Worm (Caenorhabditis elegans) whole organism, L4 larva: ENCODE results near the gene T24C12.1.
A peak's percentile ranks its signal among the peaks of the same experiment; 100 is the strongest.

Source experiments
- D1046.2 ChIP-seq: fragments of 200-800 bp; sonication (Bioruptor generic); IDR thresholded peaks from 2 replicates; pipeline ENCODE4 v1.3.6; 2022; ENCODE audit warnings: missing genetic modification characterization, missing compliant biosample characterization
- F10B5.3 ChIP-seq: sonication (generic microtip); optimal IDR thresholded peaks from 2 replicates; lab custom pipeline; 2016; ENCODE audit warnings: mild to moderate bottlenecking, missing genetic modification characterization, missing compliant biosample characterization
- F49E8.2 ChIP-seq: sonication (generic microtip); optimal IDR thresholded peaks from 2 replicates; lab custom pipeline; 2016; ENCODE audit warnings: missing compliant biosample characterization, mild to moderate bottlenecking, missing genetic modification characterization, borderline replicate concordance
- T20F7.1 ChIP-seq: fragments of 200-800 bp; sonication (Bioruptor generic); optimal IDR thresholded peaks from 2 replicates; lab custom pipeline; 2018; ENCODE audit warnings: mild to moderate bottlenecking, missing genetic modification characterization, missing compliant biosample characterization
- Y105C5A.15 ChIP-seq: fragments of 200-800 bp; sonication (Bioruptor generic); IDR thresholded peaks from 2 replicates; pipeline ENCODE4 v1.3.6; 2022; ENCODE audit warnings: missing genetic modification characterization, missing compliant biosample characterization
- Y5F2A.4 ChIP-seq: fragments of 200-800 bp; sonication (Bioruptor generic); optimal IDR thresholded peaks from 2 replicates; lab custom pipeline; 2018; ENCODE audit warnings: mild to moderate bottlenecking, missing genetic modification characterization, missing compliant biosample characterization
- Y75B8A.6 ChIP-seq: fragments of 200-800 bp; sonication (Bioruptor generic); IDR thresholded peaks from 2 replicates; pipeline ENCODE4 v1.3.6; 2022; ENCODE audit warnings: missing genetic modification reagents, missing genetic modification characterization, missing compliant biosample characterization
- ZK546.5 ChIP-seq, 2 experiments: sonication (generic microtip); optimal IDR thresholded peaks; 2 replicates each; lab custom pipeline; 2017; ENCODE audit warnings: missing biosample characterization in 2 of 2, missing genetic modification characterization in 2 of 2
- aha-1 ChIP-seq: fragments of 150-350 bp; peaks from one replicate; lab custom pipeline; 2014; ENCODE audit warnings: missing biosample characterization, missing genetic modification characterization
- aly-2 ChIP-seq: sonication (generic microtip); optimal IDR thresholded peaks from 2 replicates; lab custom pipeline; 2018; ENCODE audit warnings: missing biosample characterization, missing genetic modification characterization
- arid-1 ChIP-seq: fragments of 200-800 bp; sonication (Bioruptor generic); conservative IDR thresholded peaks from 2 replicates; pipeline ENCODE4 v1.3.6; 2022; ENCODE audit warnings: missing genetic modification reagents, missing genetic modification characterization, missing compliant biosample characterization
- attf-4 ChIP-seq: sonication (generic microtip); optimal IDR thresholded peaks from 3 replicates; lab custom pipeline; 2017; ENCODE audit warnings: missing biosample characterization, missing genetic modification characterization
- ceh-28 ChIP-seq: fragments of 150-350 bp; optimal IDR thresholded peaks from 2 replicates; lab custom pipeline; 2014; ENCODE audit warnings: missing biosample characterization, missing genetic modification reagents, missing genetic modification characterization
- ceh-32 ChIP-seq: sonication (generic microtip); optimal IDR thresholded peaks from 2 replicates; lab custom pipeline; 2016; ENCODE audit warnings: mild to moderate bottlenecking, missing genetic modification characterization, missing compliant biosample characterization; ENCODE audit not compliant: poor library complexity
- ceh-44 ChIP-seq: fragments of 200-800 bp; sonication (Bioruptor generic); IDR thresholded peaks from 2 replicates; pipeline ENCODE4 v1.3.6; 2022; ENCODE audit warnings: missing genetic modification reagents, missing genetic modification characterization, missing compliant biosample characterization
- ceh-62 ChIP-seq: sonication (generic microtip); optimal IDR thresholded peaks from 2 replicates; lab custom pipeline; 2017; ENCODE audit warnings: missing biosample characterization, missing genetic modification characterization
- ceh-82 ChIP-seq: sonication (generic microtip); optimal IDR thresholded peaks from 2 replicates; lab custom pipeline; 2017; ENCODE audit warnings: missing biosample characterization, missing genetic modification characterization
- ctbp-1 ChIP-seq: fragments of 200-800 bp; sonication (Bioruptor generic); IDR thresholded peaks from 2 replicates; pipeline ENCODE4 v1.3.6; 2022; ENCODE audit warnings: missing genetic modification reagents, missing genetic modification characterization, missing compliant biosample characterization
- daf-19 ChIP-seq: fragments of 200-800 bp; sonication (Bioruptor generic); conservative IDR thresholded peaks from 2 replicates; pipeline ENCODE4 v1.3.6; 2022; ENCODE audit warnings: missing genetic modification characterization, missing compliant biosample characterization
- daf-8 ChIP-seq: fragments of 200-800 bp; sonication (Bioruptor generic); IDR thresholded peaks from 2 replicates; pipeline ENCODE4 v1.3.6; 2022; ENCODE audit warnings: missing genetic modification characterization, missing compliant biosample characterization
- dmd-6 ChIP-seq: fragments of 200-800 bp; sonication (Bioruptor generic); IDR thresholded peaks from 2 replicates; pipeline ENCODE4 v1.3.6; 2022; ENCODE audit warnings: missing genetic modification reagents, missing genetic modification characterization, missing compliant biosample characterization
- dmd-8 ChIP-seq: fragments of 200-800 bp; sonication (Bioruptor generic); IDR thresholded peaks from 2 replicates; pipeline ENCODE4 v1.3.6; 2022; ENCODE audit warnings: missing genetic modification characterization, missing compliant biosample characterization
- dmd-9 ChIP-seq: fragments of 200-800 bp; sonication (Bioruptor generic); IDR thresholded peaks from 2 replicates; pipeline ENCODE4 v1.3.6; 2022; ENCODE audit warnings: missing genetic modification reagents, missing genetic modification characterization, missing compliant biosample characterization
- dve-1 ChIP-seq: sonication (generic microtip); optimal IDR thresholded peaks from 2 replicates; lab custom pipeline; 2017; ENCODE audit warnings: antibody characterized with exemption, mild to moderate bottlenecking, missing genetic modification characterization, missing compliant biosample characterization; ENCODE audit not compliant: insufficient read depth
- fos-1 ChIP-seq: fragments of 150-350 bp; optimal IDR thresholded peaks from 2 replicates; lab custom pipeline; 2014; ENCODE audit warnings: missing biosample characterization, missing genetic modification characterization
- hlh-30 ChIP-seq: sonication (generic microtip); optimal IDR thresholded peaks from 2 replicates; lab custom pipeline; 2017; ENCODE audit warnings: antibody characterized with exemption, mild to moderate bottlenecking, missing genetic modification characterization, missing compliant biosample characterization; ENCODE audit not compliant: insufficient read depth
- lim-7 ChIP-seq: fragments of 200-800 bp; sonication (Bioruptor generic); IDR thresholded peaks from 2 replicates; pipeline ENCODE4 v1.3.6; 2022; ENCODE audit warnings: missing genetic modification characterization, missing compliant biosample characterization
- lin-13 ChIP-seq: fragments of 150-350 bp; optimal IDR thresholded peaks from 2 replicates; lab custom pipeline; 2014; ENCODE audit warnings: missing biosample characterization, missing genetic modification reagents, missing genetic modification characterization
- lin-38 ChIP-seq: fragments of 200-800 bp; sonication (Bioruptor generic); IDR thresholded peaks from 2 replicates; pipeline ENCODE4 v1.3.6; 2022; ENCODE audit warnings: missing genetic modification reagents, missing genetic modification characterization, missing compliant biosample characterization
- lin-39 ChIP-seq: fragments of 150-350 bp; optimal IDR thresholded peaks from 2 replicates; lab custom pipeline; 2014; ENCODE audit warnings: missing biosample characterization, missing genetic modification reagents, missing genetic modification characterization
- lsy-2 ChIP-seq, 2 experiments: fragments of 150-350 bp in 1 of 2; sonication (generic microtip) in 1 of 2; optimal IDR thresholded peaks; 2 replicates each; lab custom pipeline; 2014 to 2017; ENCODE audit warnings: missing biosample characterization in 2 of 2, missing genetic modification characterization in 2 of 2
- mdl-1 ChIP-seq, 2 experiments: fragments of 150-350 bp in 1 of 2; sonication (generic microtip) in 1 of 2; optimal IDR thresholded peaks; 2 replicates each; lab custom pipeline; 2014 to 2017; ENCODE audit warnings: missing biosample characterization in 2 of 2, missing genetic modification characterization in 2 of 2
- nhr-102 ChIP-seq: sonication (generic microtip); optimal IDR thresholded peaks from 2 replicates; lab custom pipeline; 2016; ENCODE audit warnings: mild to moderate bottlenecking, missing genetic modification characterization, moderate library complexity, missing compliant biosample characterization
- nhr-111 ChIP-seq: fragments of 200-800 bp; sonication (Bioruptor generic); optimal IDR thresholded peaks from 2 replicates; lab custom pipeline; 2018; ENCODE audit warnings: mild to moderate bottlenecking, missing genetic modification characterization, missing compliant biosample characterization
- nhr-28 ChIP-seq: fragments of 150-350 bp; optimal IDR thresholded peaks from 2 replicates; lab custom pipeline; 2014; ENCODE audit warnings: missing biosample characterization, missing genetic modification characterization
- nhr-48 ChIP-seq: sonication (generic microtip); optimal IDR thresholded peaks from 2 replicates; lab custom pipeline; 2016; ENCODE audit warnings: mild to moderate bottlenecking, missing genetic modification characterization, missing compliant biosample characterization
- nhr-6 ChIP-seq: fragments of 150-350 bp; optimal IDR thresholded peaks from 2 replicates; lab custom pipeline; 2014; ENCODE audit warnings: missing biosample characterization, missing genetic modification characterization
- saeg-2 ChIP-seq: fragments of 200-800 bp; sonication (Bioruptor generic); IDR thresholded peaks from 2 replicates; pipeline ENCODE4 v1.3.6; 2022; ENCODE audit warnings: missing genetic modification reagents, missing genetic modification characterization, missing compliant biosample characterization
- set-16 ChIP-seq: fragments of 200-800 bp; sonication (Bioruptor generic); IDR thresholded peaks from 2 replicates; pipeline ENCODE4 v1.3.6; 2022; ENCODE audit warnings: missing genetic modification reagents, missing genetic modification characterization, missing compliant biosample characterization
- skn-1 ChIP-seq: fragments of 150-350 bp; optimal IDR thresholded peaks from 2 replicates; lab custom pipeline; 2014; ENCODE audit warnings: missing biosample characterization, missing genetic modification characterization
- snpc-1.2 ChIP-seq: fragments of 200-800 bp; sonication (Bioruptor generic); IDR thresholded peaks from 2 replicates; pipeline ENCODE4 v1.3.6; 2022; ENCODE audit warnings: missing genetic modification reagents, missing genetic modification characterization, missing compliant biosample characterization
- snpc-4 ChIP-seq: fragments of 150-350 bp; optimal IDR thresholded peaks from 2 replicates; lab custom pipeline; 2014; ENCODE audit warnings: missing biosample characterization, missing genetic modification characterization
- spr-1 ChIP-seq: sonication (generic microtip); optimal IDR thresholded peaks from 2 replicates; lab custom pipeline; 2016; ENCODE audit warnings: mild to moderate bottlenecking, missing genetic modification characterization, missing compliant biosample characterization
- spr-3 ChIP-seq: fragments of 200-800 bp; sonication (Bioruptor generic); optimal IDR thresholded peaks from 2 replicates; lab custom pipeline; 2018; ENCODE audit warnings: mild to moderate bottlenecking, missing genetic modification characterization, missing compliant biosample characterization
- tag-97 ChIP-seq: fragments of 200-800 bp; sonication (Bioruptor generic); IDR thresholded peaks from 2 replicates; pipeline ENCODE4 v1.3.6; 2022; ENCODE audit warnings: missing genetic modification characterization, missing compliant biosample characterization
- unc-130 ChIP-seq: sonication (generic microtip); optimal IDR thresholded peaks from 2 replicates; lab custom pipeline; 2016; ENCODE audit warnings: missing genetic modification reagents, missing genetic modification characterization, missing compliant biosample characterization
- unc-39 ChIP-seq: sonication (generic microtip); optimal IDR thresholded peaks from 2 replicates; lab custom pipeline; 2017; ENCODE audit warnings: missing biosample characterization, missing genetic modification characterization
- unc-62 ChIP-seq, 3 experiments: fragments of 150-350 bp in 1 of 3; sonication (generic microtip); optimal IDR thresholded peaks in 2 of 3; peaks in 1 of 3; 1 replicate in 1 of 3; 2 replicates in 2 of 3; lab custom pipeline; 2014 to 2017; ENCODE audit warnings: missing biosample characterization in 3 of 3, missing genetic modification characterization in 3 of 3, missing genetic modification reagents in 3 of 3, missing genotype in 1 of 3
- zag-1 ChIP-seq: fragments of 150-350 bp; optimal IDR thresholded peaks from 2 replicates; lab custom pipeline; 2014; ENCODE audit warnings: missing biosample characterization, missing genetic modification characterization
- zfp-3 ChIP-seq: fragments of 200-800 bp; sonication (Bioruptor generic); conservative IDR thresholded peaks from 2 replicates; pipeline ENCODE4 v1.3.6; 2022; ENCODE audit warnings: missing genetic modification reagents, missing genetic modification characterization, missing compliant biosample characterization
- zip-2 ChIP-seq: fragments of 150-350 bp; optimal IDR thresholded peaks from 2 replicates; lab custom pipeline; 2014; ENCODE audit warnings: missing biosample characterization, missing genetic modification characterization

T24C12.1 gene

ce11 chrX:2226875-2227355 lies 27.7 kb downstream of the T24C12.1 start (continued):
- TF ChIP-seq daf-19 (GFP tag; lab: Robert Waterston, UW) (peak; percentile 90), lin-39 (tag; lab: Kevin White, UChicago) (no peak), dmd-6 (peak; percentile 73), mdl-1 (tag; optimal IDR thresholded peaks at IDR 0.05; lab: Kevin White, UChicago) (peak in 1 of 2 experiments; percentile 79), ceh-32 (tag; lab: Kevin White, UChicago) (no peak), spr-3 (GFP tag; lab: Kevin White, UChicago) (peak; percentile 72), F10B5.3 (tag; lab: Kevin White, UChicago) (peak; percentile 53), Y75B8A.6 (peak; percentile 66; the same call in 1 of the 2 replicates), nhr-102 (tag; lab: Kevin White, UChicago) (peak; percentile 58), set-16 (GFP tag; lab: Robert Waterston, UW) (no peak; the same call in 1 of the 2 replicates), dve-1 (tag; lab: Kevin White, UChicago) (peak; percentile 57), unc-62 (GFP tag; optimal IDR thresholded peaks at IDR 0.05 in 1 of 2; lab: Kevin White, UChicago) (peak in 1 of 2 experiments; percentile 91), unc-62 (tag; optimal IDR thresholded peaks at IDR 0.05; lab: Kevin White, UChicago) (no peak), Y5F2A.4 (GFP tag; lab: Kevin White, UChicago) (peak; percentile 58), unc-39 (tag; lab: Kevin White, UChicago) (no peak), nhr-111 (GFP tag; lab: Kevin White, UChicago) (peak; percentile 92), arid-1 (GFP tag; lab: Robert Waterston, UW) (peak; percentile 85), spr-1 (tag; lab: Kevin White, UChicago) (peak; percentile 47), dmd-9 (GFP tag; lab: Robert Waterston, UW) (peak; percentile 84), nhr-28 (tag; lab: Kevin White, UChicago) (peak; percentile 24), skn-1 (no peak), T20F7.1 (GFP tag; lab: Kevin White, UChicago) (no peak), fos-1 (no peak), hlh-30 (peak; percentile 90), nhr-6 (peak; percentile 20), D1046.2 (GFP tag; lab: Robert Waterston, UW) (peak; percentile 83; the same call in 1 of the 2 replicates), ctbp-1 (GFP tag; lab: Robert Waterston, UW) (peak; percentile 85), ceh-62 (tag; lab: Kevin White, UChicago) (no peak), zfp-3 (peak; percentile 75), daf-8 (no peak; the same call in 1 of the 2 replicates), zip-2 (tag; lab: Kevin White, UChicago) (peak; percentile 43), ceh-28 (tag; lab: Kevin White, UChicago) (no peak), ZK546.5 (tag; optimal IDR thresholded peaks at IDR 0.05; lab: Kevin White, UChicago) (no peak), saeg-2 (GFP tag; lab: Robert Waterston, UW) (no peak), zag-1 (no peak), ceh-82 (tag; lab: Kevin White, UChicago) (no peak), aha-1 (tag; lab: Kevin White, UChicago) (peak; percentile 95), lin-38 (GFP tag; lab: Robert Waterston, UW) (no peak), snpc-1.2 (GFP tag; lab: Robert Waterston, UW) (peak; percentile 90), tag-97 (no peak), lin-13 (GFP tag; lab: Kevin White, UChicago) (peak; percentile 37), unc-130 (GFP tag; lab: Kevin White, UChicago) (peak; percentile 63), F49E8.2 (peak; percentile 41), lsy-2 (tag; optimal IDR thresholded peaks at IDR 0.05; lab: Kevin White, UChicago) (peak in 1 of 2 experiments; percentile 75), attf-4 (tag; lab: Kevin White, UChicago) (no peak), ceh-44 (GFP tag; lab: Robert Waterston, UW) (peak; percentile 73; the same call in 1 of the 2 replicates), Y105C5A.15 (GFP tag; lab: Robert Waterston, UW) (peak; percentile 76), dmd-8 (GFP tag; lab: Robert Waterston, UW) (peak; percentile 80), snpc-4 (tag; lab: Kevin White, UChicago) (no peak), aly-2 (tag; lab: Kevin White, UChicago) (no peak), nhr-48 (tag; lab: Kevin White, UChicago) (peak; percentile 55), lim-7 (GFP tag; lab: Robert Waterston, UW) (peak; percentile 90)
